Worm (Caenorhabditis elegans) whole organism, young adult: Measurements from ENCODE around the gene lgc-52.

Experiments used
- K11D2.4 ChIP-seq: fragments of 200-800 bp; sonication (Bioruptor generic); IDR thresholded peaks from 2 replicates; pipeline ENCODE4 v1.3.6; 2022; ENCODE audit warnings: missing genetic modification reagents, missing genetic modification characterization, missing compliant biosample characterization
- Y67H2A.10 ChIP-seq: fragments of 200-800 bp; sonication (Bioruptor generic); conservative IDR thresholded peaks from 2 replicates; pipeline ENCODE4 v1.3.6; 2022; ENCODE audit warnings: missing genetic modification reagents, missing genetic modification characterization, missing compliant biosample characterization
- aptf-3 ChIP-seq: fragments of 200-800 bp; sonication (Bioruptor generic); IDR thresholded peaks from 2 replicates; pipeline ENCODE4 v1.3.6; 2022; ENCODE audit warnings: missing genetic modification characterization, missing compliant biosample characterization
- attf-6 ChIP-seq: fragments of 200-800 bp; sonication (Bioruptor generic); IDR thresholded peaks from 2 replicates; pipeline ENCODE4 v1.3.6; 2022; ENCODE audit warnings: missing genetic modification reagents, missing genetic modification characterization, missing compliant biosample characterization
- bed-2 ChIP-seq: fragments of 200-800 bp; sonication (Bioruptor generic); IDR thresholded peaks from 2 replicates; pipeline ENCODE4 v1.3.6; 2022; ENCODE audit warnings: missing genetic modification reagents, missing genetic modification characterization, missing compliant biosample characterization
- ceh-27 ChIP-seq: fragments of 200-800 bp; sonication (Bioruptor generic); optimal IDR thresholded peaks from 2 replicates; lab custom pipeline; 2018; ENCODE audit warnings: mild to moderate bottlenecking, missing genetic modification characterization, moderate library complexity, missing compliant biosample characterization
- lag-1 ChIP-seq: fragments of 200-800 bp; sonication (Bioruptor generic); IDR thresholded peaks from 2 replicates; pipeline ENCODE4 v1.3.6; 2022; ENCODE audit warnings: missing genetic modification reagents, missing genetic modification characterization, missing compliant biosample characterization
- madf-3 ChIP-seq: fragments of 200-800 bp; sonication (Bioruptor generic); IDR thresholded peaks from 2 replicates; pipeline ENCODE4 v1.3.6; 2022; ENCODE audit warnings: missing genetic modification reagents, missing genetic modification characterization, missing compliant biosample characterization
- nfya-1 ChIP-seq: sonication (generic microtip); optimal IDR thresholded peaks from 2 replicates; lab custom pipeline; 2017; ENCODE audit warnings: antibody characterized with exemption, missing compliant biosample characterization, missing genetic modification characterization, borderline replicate concordance; ENCODE audit not compliant: insufficient read depth
- nhr-27 ChIP-seq: fragments of 200-800 bp; sonication (Bioruptor generic); optimal IDR thresholded peaks from 2 replicates; lab custom pipeline; 2018; ENCODE audit warnings: mild to moderate bottlenecking, missing genetic modification characterization, moderate library complexity, missing compliant biosample characterization
- pha-4 ChIP-seq: fragments of 150-350 bp; sonication (generic microtip); optimal IDR thresholded peaks from 2 replicates; lab custom pipeline; 2014; ENCODE audit warnings: missing biosample characterization, missing genetic modification reagents, missing genetic modification characterization
- sea-2 ChIP-seq: fragments of 200-800 bp; sonication (Bioruptor generic); IDR thresholded peaks from 2 replicates; pipeline ENCODE4 v1.3.6; 2022; ENCODE audit warnings: missing genetic modification characterization, missing compliant biosample characterization
- unc-130 ChIP-seq: sonication (generic microtip); optimal IDR thresholded peaks from 2 replicates; lab custom pipeline; 2016; ENCODE audit warnings: missing genetic modification reagents, missing genetic modification characterization, missing compliant biosample characterization
- unc-62 ChIP-seq: fragments of 150-350 bp; optimal IDR thresholded peaks from 2 replicates; lab custom pipeline; 2014; ENCODE audit warnings: missing biosample characterization, missing genetic modification reagents, missing genetic modification characterization

DNA sequence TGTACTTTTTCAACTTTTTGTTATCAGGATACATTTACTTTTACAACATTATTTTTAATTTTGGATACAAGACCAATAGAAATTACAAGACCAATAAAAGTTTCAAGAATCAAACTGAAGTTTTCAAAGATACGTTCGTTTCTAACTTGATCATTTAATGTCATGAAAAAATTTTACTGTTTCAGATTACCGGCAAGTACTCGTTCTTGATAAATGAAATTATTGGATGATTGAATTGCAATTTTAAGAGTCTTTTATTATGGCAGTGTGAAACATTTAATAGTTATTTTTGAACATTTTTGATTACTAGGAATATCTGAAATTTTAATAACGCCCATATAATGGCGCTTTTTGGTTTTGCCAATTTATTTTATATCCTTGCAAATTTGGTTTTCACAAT, 29.3 kb upstream of the lgc-52 start:
- TF ChIP-seq Y67H2A.10 (GFP tag; lab: Robert Waterston, UW) = no peak
- no peak for TF ChIP-seq ceh-27
- TF ChIP-seq K11D2.4 (GFP tag; lab: Robert Waterston, UW) = no peak
- TF ChIP-seq nhr-27 (tag; lab: Kevin White, UChicago) = no peak
- no peak for TF ChIP-seq pha-4
- peak; percentile 75 for TF ChIP-seq attf-6
- no peak for TF ChIP-seq madf-3
- no peak for TF ChIP-seq unc-62 (GFP tag; lab: Kevin White, UChicago)
- no peak for TF ChIP-seq nfya-1 (tag; lab: Kevin White, UChicago)
- no peak for TF ChIP-seq bed-2 (GFP tag; lab: Robert Waterston, UW)
- TF ChIP-seq sea-2 (GFP tag; lab: Robert Waterston, UW) = no peak
- TF ChIP-seq aptf-3 (GFP tag; lab: Robert Waterston, UW) = no peak
- TF ChIP-seq lag-1 (GFP tag; lab: Robert Waterston, UW) = no peak
- no peak for TF ChIP-seq unc-130 (GFP tag; lab: Kevin White, UChicago)
